Worm (Caenorhabditis elegans) whole organism, early embryonic: ENCODE results near the gene F28B12.6.

Experiments
- F13C5.2 ChIP-seq: sonication (generic microtip); optimal IDR thresholded peaks from 2 replicates; lab custom pipeline; 2017; ENCODE audit warnings: mild to moderate bottlenecking, missing genetic modification characterization, inconsistent platforms, missing compliant biosample characterization
- ama-1 ChIP-seq: fragments of 150-350 bp; optimal IDR thresholded peaks from 2 replicates; lab custom pipeline; 2014
- ets-7 ChIP-seq: sonication (generic microtip); optimal IDR thresholded peaks from 2 replicates; lab custom pipeline; 2016; ENCODE audit warnings: missing genotype, missing genetic modification characterization, missing compliant biosample characterization

ce11 chrII:5940815-5941214 is at the start of gene F28B12.6:
- no peak for TF ChIP-seq ets-7 (tag; lab: Kevin White, UChicago)
- TF ChIP-seq ama-1 (lab: Kevin White, UChicago): peak; percentile 24
- no peak for TF ChIP-seq F13C5.2
